Worm (Caenorhabditis elegans) whole organism, L3 larva: Measurements from ENCODE around the gene C18G1.8.

Experiments used
- elt-2 ChIP-seq: sonication (generic microtip); optimal IDR thresholded peaks from 2 replicates; lab custom pipeline; 2016; ENCODE audit warnings: missing genetic modification reagents, mild to moderate bottlenecking, missing genetic modification characterization, missing compliant biosample characterization
- hmg-11 ChIP-seq: sonication (generic microtip); optimal IDR thresholded peaks from 2 replicates; lab custom pipeline; 2016; ENCODE audit warnings: missing genetic modification characterization, missing compliant biosample characterization
- pqm-1 ChIP-seq: fragments of 150-350 bp; optimal IDR thresholded peaks from 2 replicates; lab custom pipeline; 2017; ENCODE audit warnings: missing biosample characterization, missing genetic modification characterization, inconsistent platforms

The C18G1.8 gene

ce11 chrV:4719965-4720364, 46.4 kb downstream of the C18G1.8 start, which contains the start of gene prx-6:
Gene prx-6 (minus strand): TSS chrV:4720093.
- TF ChIP-seq hmg-11 (tag; lab: Kevin White, UChicago) (no peak), pqm-1 (tag; lab: Kevin White, UChicago) (peak; percentile 50), elt-2 (tag; lab: Kevin White, UChicago) (peak; percentile 78)
